Worm (Caenorhabditis elegans) whole organism, midembryonic: ENCODE measurements around the gene fil-2.

ENCODE experiments used
- T22C8.4 ChIP-seq: fragments of 200-800 bp; sonication (Bioruptor generic); IDR thresholded peaks from 2 replicates; pipeline ENCODE4 v1.3.6; 2022; ENCODE audit warnings: missing genetic modification characterization, missing compliant biosample characterization
- cog-1 ChIP-seq: sonication (generic microtip); optimal IDR thresholded peaks from 2 replicates; lab custom pipeline; 2016; ENCODE audit warnings: missing genetic modification characterization, missing compliant biosample characterization
- flt-1 ChIP-seq: fragments of 200-800 bp; sonication (Bioruptor generic); IDR thresholded peaks from 2 replicates; pipeline ENCODE4 v1.3.6; 2022; ENCODE audit warnings: missing genetic modification characterization, missing compliant biosample characterization
- klf-2 ChIP-seq: fragments of 200-800 bp; sonication (Bioruptor generic); conservative IDR thresholded peaks from 2 replicates; pipeline ENCODE4 v1.3.6; 2022; ENCODE audit warnings: missing genetic modification reagents, missing genetic modification characterization, missing compliant biosample characterization
- med-1 ChIP-seq: sonication (generic microtip); optimal IDR thresholded peaks from 2 replicates; lab custom pipeline; 2017; ENCODE audit warnings: missing genetic modification characterization, mild to moderate bottlenecking, missing compliant biosample characterization, antibody characterized with exemption, missing genetic modification reagents; ENCODE audit not compliant: insufficient read depth
- ref-1 ChIP-seq: fragments of 200-800 bp; sonication (Bioruptor generic); conservative IDR thresholded peaks from 2 replicates; pipeline ENCODE4 v1.3.6; 2022; ENCODE audit warnings: missing genetic modification reagents, missing genetic modification characterization, missing compliant biosample characterization
- tab-1 ChIP-seq: fragments of 200-800 bp; sonication (Bioruptor generic); IDR thresholded peaks from 2 replicates; pipeline ENCODE4 v1.3.6; 2022; ENCODE audit warnings: missing genetic modification characterization, missing compliant biosample characterization
- ztf-23 ChIP-seq: fragments of 200-800 bp; sonication (Bioruptor generic); IDR thresholded peaks from 2 replicates; pipeline ENCODE4 v1.3.6; 2022; ENCODE audit warnings: missing genetic modification reagents, missing genetic modification characterization, missing compliant biosample characterization
- ztf-29 ChIP-seq: fragments of 200-800 bp; sonication (Bioruptor generic); IDR thresholded peaks from 2 replicates; pipeline ENCODE4 v1.3.6; 2022; ENCODE audit warnings: missing genetic modification reagents, missing genetic modification characterization, missing compliant biosample characterization

The fil-2 gene

ce11 chrV:6317928-6318327 lies 39.1 kb downstream of the fil-2 start:
- no peak for TF ChIP-seq T22C8.4 (GFP tag; lab: Robert Waterston, UW)
- TF ChIP-seq flt-1 (GFP tag; lab: Robert Waterston, UW): no peak
- no peak for TF ChIP-seq med-1 (GFP tag; lab: Kevin White, UChicago)
- no peak for TF ChIP-seq ref-1 (GFP tag; lab: Robert Waterston, UW)
- no peak for TF ChIP-seq ztf-29 (GFP tag; lab: Robert Waterston, UW)
- TF ChIP-seq klf-2 (GFP tag; lab: Robert Waterston, UW): no peak
- TF ChIP-seq tab-1 (GFP tag; lab: Robert Waterston, UW): no peak
- TF ChIP-seq cog-1 (tag; lab: Kevin White, UChicago): no peak
- no peak for TF ChIP-seq ztf-23 (GFP tag; lab: Robert Waterston, UW)

ce11 chrV:6319358-6319757 lies 40.5 kb downstream of the fil-2 start:
- TF ChIP-seq ztf-29 (GFP tag; lab: Robert Waterston, UW) (no peak), flt-1 (GFP tag; lab: Robert Waterston, UW) (no peak), T22C8.4 (GFP tag; lab: Robert Waterston, UW) (no peak), ztf-23 (GFP tag; lab: Robert Waterston, UW) (no peak), med-1 (GFP tag; lab: Kevin White, UChicago) (no peak), klf-2 (GFP tag; lab: Robert Waterston, UW) (no peak), tab-1 (GFP tag; lab: Robert Waterston, UW) (no peak), cog-1 (tag; lab: Kevin White, UChicago) (no peak), ref-1 (GFP tag; lab: Robert Waterston, UW) (no peak)

DNA sequence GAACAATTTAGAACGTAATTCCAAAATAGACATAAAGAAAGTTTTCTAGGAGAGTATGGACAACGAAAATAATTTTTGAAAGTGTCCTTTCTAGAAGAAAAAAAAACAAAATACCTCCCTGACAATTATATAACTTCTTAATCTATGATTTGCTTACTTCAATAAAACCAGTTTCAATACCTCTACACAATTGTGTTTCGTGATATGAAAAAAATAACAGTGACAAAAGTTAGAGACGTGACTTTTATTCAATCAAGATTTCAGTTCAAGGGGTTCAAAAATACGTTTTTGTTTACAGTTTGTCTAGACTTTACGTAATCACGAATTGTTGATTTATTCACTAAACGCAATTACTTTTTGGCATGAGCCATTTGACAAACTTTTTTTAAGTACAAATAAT lies 42.4 kb downstream of the fil-2 start:
- no peak for TF ChIP-seq klf-2 (GFP tag; lab: Robert Waterston, UW)
- no peak for TF ChIP-seq flt-1 (GFP tag; lab: Robert Waterston, UW)
- no peak for TF ChIP-seq cog-1 (tag; lab: Kevin White, UChicago)
- no peak for TF ChIP-seq ref-1 (GFP tag; lab: Robert Waterston, UW)
- TF ChIP-seq med-1 (GFP tag; lab: Kevin White, UChicago): no peak
- TF ChIP-seq ztf-23 (GFP tag; lab: Robert Waterston, UW): no peak
- TF ChIP-seq tab-1 (GFP tag; lab: Robert Waterston, UW): no peak

ce11 chrV:6321733-6322198 lies 42.9 kb downstream of the fil-2 start, which contains the start of gene T28C12.15:
Gene T28C12.15 (minus strand): TSS chrV:6321783.
- TF ChIP-seq ref-1 (GFP tag; lab: Robert Waterston, UW): no peak
- no peak for TF ChIP-seq klf-2 (GFP tag; lab: Robert Waterston, UW)
- no peak for TF ChIP-seq med-1 (GFP tag; lab: Kevin White, UChicago)
- TF ChIP-seq cog-1 (tag; lab: Kevin White, UChicago): no peak
- TF ChIP-seq flt-1 (GFP tag; lab: Robert Waterston, UW): no peak
- no peak for TF ChIP-seq T22C8.4 (GFP tag; lab: Robert Waterston, UW)
- TF ChIP-seq tab-1 (GFP tag; lab: Robert Waterston, UW): no peak
- no peak for TF ChIP-seq ztf-23 (GFP tag; lab: Robert Waterston, UW)
- no peak for TF ChIP-seq ztf-29 (GFP tag; lab: Robert Waterston, UW)

DNA sequence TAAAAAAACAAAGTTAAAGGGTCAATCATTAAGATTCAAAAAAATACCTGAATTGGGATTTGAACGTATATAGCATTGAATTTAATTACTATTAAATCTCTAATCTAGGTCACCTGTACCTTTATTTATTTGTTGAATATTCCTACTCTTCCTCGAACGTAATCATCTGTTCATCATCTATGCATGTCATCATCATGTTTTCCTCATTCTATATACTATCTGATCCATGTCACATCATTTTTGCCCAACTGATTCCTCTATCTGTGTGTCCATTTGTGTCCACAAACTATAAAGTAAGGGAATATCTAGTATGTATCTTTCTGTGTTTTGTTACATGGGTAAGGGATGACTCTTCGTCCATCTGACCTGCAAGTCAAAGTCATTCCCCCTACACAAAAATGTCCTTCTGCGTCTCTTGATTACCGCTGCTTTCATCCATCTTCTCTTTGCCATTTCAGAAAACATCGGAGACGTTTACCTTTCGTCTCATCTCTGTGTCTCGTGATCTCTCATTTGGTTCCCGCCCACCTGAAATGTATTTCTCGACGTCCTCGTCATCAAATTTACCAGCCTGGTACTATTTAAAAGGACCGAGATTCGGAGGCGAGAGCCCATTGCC lies 44.0 kb downstream of the fil-2 start:
- TF ChIP-seq tab-1 (GFP tag; lab: Robert Waterston, UW) (no peak), T22C8.4 (GFP tag; lab: Robert Waterston, UW) (no peak), klf-2 (GFP tag; lab: Robert Waterston, UW) (no peak), flt-1 (GFP tag; lab: Robert Waterston, UW) (no peak), ztf-23 (GFP tag; lab: Robert Waterston, UW) (no peak), cog-1 (tag; lab: Kevin White, UChicago) (no peak)

DNA sequence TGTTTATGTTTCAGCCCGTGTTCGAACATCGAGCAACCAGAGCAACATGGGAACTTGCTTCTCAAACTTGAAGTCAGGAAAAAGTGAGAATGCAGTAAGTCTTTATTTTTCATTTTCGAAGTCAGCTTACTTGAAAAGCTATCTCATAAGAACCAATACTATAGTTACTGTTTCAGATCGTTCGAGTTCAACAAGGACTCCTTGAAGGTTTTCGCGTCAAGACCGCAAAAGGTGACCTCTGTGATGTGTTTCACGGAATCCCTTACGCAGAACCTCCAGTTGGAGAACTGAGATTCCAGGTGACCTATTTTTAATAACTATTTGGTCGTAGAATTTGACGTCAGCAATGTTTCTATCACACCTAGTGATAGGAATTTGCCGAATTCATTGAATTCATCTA lies 44.8 kb downstream of the fil-2 start:
- TF ChIP-seq ztf-23 (GFP tag; lab: Robert Waterston, UW) (no peak), flt-1 (GFP tag; lab: Robert Waterston, UW) (no peak), klf-2 (GFP tag; lab: Robert Waterston, UW) (no peak), ztf-29 (GFP tag; lab: Robert Waterston, UW) (no peak)

DNA sequence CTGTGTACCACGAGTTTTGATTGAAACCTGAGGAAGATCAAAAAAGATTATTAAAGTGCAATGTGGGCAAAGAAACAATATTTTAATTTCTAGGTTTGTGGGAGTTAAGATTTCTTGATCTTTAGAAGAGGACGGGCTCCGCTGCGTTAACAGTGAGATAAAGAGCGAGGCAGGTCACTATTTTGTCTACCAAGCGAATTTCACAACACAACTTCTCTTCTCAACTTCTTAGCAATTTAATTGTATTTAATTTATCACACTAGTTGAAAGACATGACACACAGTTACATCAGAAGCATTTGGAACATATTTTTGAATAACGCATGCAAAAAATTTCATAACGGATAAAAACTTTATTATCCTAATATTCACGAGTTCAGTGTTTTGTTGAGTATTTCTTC lies 47.6 kb downstream of the fil-2 start:
- TF ChIP-seq ztf-23 (GFP tag; lab: Robert Waterston, UW) (no peak), tab-1 (GFP tag; lab: Robert Waterston, UW) (no peak), flt-1 (GFP tag; lab: Robert Waterston, UW) (no peak), T22C8.4 (GFP tag; lab: Robert Waterston, UW) (no peak), med-1 (GFP tag; lab: Kevin White, UChicago) (no peak), ztf-29 (GFP tag; lab: Robert Waterston, UW) (no peak), ref-1 (GFP tag; lab: Robert Waterston, UW) (no peak), cog-1 (tag; lab: Kevin White, UChicago) (no peak), klf-2 (GFP tag; lab: Robert Waterston, UW) (no peak)

- TF ChIP-seq med-1 (GFP tag; lab: Kevin White, UChicago) (no peak), ref-1 (GFP tag; lab: Robert Waterston, UW) (no peak), flt-1 (GFP tag; lab: Robert Waterston, UW) (no peak), ztf-29 (GFP tag; lab: Robert Waterston, UW) (no peak), cog-1 (tag; lab: Kevin White, UChicago) (no peak), ztf-23 (GFP tag; lab: Robert Waterston, UW) (no peak), tab-1 (GFP tag; lab: Robert Waterston, UW) (no peak), T22C8.4 (GFP tag; lab: Robert Waterston, UW) (no peak), klf-2 (GFP tag; lab: Robert Waterston, UW) (no peak)
Measured at ce11 chrV:6326980-6327379, 48.1 kb downstream of the fil-2 start, which contains the start of gene fbxa-202. Gene fbxa-202 (plus strand): TSS chrV:6327280.

- no peak for TF ChIP-seq T22C8.4 (GFP tag; lab: Robert Waterston, UW)
- TF ChIP-seq klf-2 (GFP tag; lab: Robert Waterston, UW): no peak
- no peak for TF ChIP-seq med-1 (GFP tag; lab: Kevin White, UChicago)
- no peak for TF ChIP-seq ref-1 (GFP tag; lab: Robert Waterston, UW)
- no peak for TF ChIP-seq ztf-29 (GFP tag; lab: Robert Waterston, UW)
- TF ChIP-seq flt-1 (GFP tag; lab: Robert Waterston, UW): no peak
Measured at ce11 chrV:6328897-6329296, 50.1 kb downstream of the fil-2 start, which contains the start of gene T28C12.2. Gene T28C12.2 (plus strand): TSS chrV:6329197.
